Fruit fly (Drosophila melanogaster): ENCODE data around the gene inaF-D.

Gene inaF-D

DNA sequence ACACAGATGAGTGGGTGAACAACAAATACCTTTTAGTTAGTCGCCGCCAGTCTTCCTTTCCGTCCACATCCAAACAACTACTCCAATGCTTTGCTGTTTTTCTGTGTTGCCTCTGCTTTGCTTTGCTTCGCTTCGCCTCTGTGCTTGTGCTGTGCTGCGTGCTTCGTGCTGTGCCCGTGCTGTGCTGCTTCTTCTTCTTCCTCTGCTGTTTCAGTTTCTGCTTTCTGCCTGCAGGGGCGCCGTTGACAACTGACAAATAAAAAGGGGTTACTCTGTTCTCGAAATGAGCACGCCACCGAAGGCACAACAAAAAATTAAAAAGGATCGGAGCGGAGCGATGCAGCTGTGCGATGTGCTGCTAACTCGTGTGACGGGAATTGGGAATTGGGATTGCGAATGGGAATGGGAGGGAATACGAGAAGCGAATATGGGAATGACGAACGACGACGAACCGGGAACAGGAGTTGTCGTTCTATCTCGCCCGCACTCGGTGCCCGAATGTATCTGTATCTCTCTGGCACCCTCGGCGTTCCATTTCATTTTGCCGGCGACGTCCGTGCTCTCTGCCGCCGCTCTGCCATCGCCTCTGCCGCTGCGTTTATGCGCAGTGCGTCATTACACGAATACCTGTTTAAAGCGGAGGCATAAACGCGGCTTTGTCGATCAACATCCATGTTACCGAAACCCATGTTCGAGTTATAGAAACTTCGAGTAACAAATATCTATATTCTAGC, 14.2 kb downstream of the inaF-D start (continued):
- TF ChIP-seq Gug (GFP tag; IDR thresholded peaks at IDR 0.05) (peak; percentile 51), fd59A (GFP tag; optimal IDR thresholded peaks at IDR 0.05) (no peak), Eip75B (GFP tag; optimal IDR thresholded peaks at IDR 0.05) (no peak), Smox (GFP tag; optimal IDR thresholded peaks at IDR 0.05) (no peak), CG3032 (tag; optimal IDR thresholded peaks at IDR 0.05) (peak; percentile 12), CG8119 (GFP tag; IDR thresholded peaks at IDR 0.05) (peak; percentile 40; the same call in 1 of the 3 replicates), ss (GFP tag; optimal IDR thresholded peaks at IDR 0.05) (peak in 1 of 2 experiments; percentile 42), lz (GFP tag; optimal IDR thresholded peaks at IDR 0.05) (peak; percentile 58), CG15336 (GFP tag; IDR thresholded peaks at IDR 0.05) (peak; percentile 67), Sox14 (GFP tag; optimal IDR thresholded peaks at IDR 0.05) (peak; percentile 43), CG3919 (GFP tag; optimal IDR thresholded peaks at IDR 0.05) (no peak), vri (GFP tag; optimal IDR thresholded peaks at IDR 0.05) (no peak), CG31627 (GFP tag; optimal IDR thresholded peaks at IDR 0.05) (peak; percentile 9), dsx (GFP tag; optimal IDR thresholded peaks at IDR 0.05; ENCODE audit: poor library complexity, severe bottlenecking) (no peak)

DNA sequence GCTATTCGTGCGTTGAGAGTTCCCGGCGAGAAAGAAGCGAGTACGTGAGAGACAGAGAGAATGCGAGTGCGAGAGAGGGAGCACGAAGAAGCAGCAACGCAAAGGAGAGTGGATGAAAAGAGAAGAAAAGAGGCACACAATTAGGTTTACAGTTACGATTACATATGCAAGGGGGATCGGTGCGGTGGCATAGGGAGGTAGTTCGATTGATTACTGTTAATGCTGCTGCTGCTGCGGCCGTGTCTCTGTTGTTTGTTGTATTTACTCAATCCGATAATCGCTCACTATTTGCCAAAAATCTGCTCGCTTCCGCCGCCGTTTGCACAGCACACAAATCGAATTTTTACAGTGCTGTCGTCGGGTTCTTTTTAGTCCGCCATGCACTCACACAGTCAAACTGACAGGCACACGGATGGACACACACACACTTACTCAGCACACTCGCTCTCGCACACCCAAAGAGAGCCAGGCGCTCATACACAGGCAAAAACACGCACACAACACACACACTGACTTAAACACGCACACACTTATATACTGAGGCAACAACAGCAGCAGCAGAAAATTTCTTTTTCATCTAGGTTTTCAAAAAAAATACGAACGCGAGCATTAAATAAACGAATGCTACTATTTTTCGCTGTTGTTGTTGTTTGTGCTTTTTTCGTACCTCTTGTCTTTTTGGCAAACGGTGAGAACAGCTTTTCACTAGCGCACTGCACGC, 14.9 kb downstream of the inaF-D start:
- TF ChIP-seq CG3032 (tag; optimal IDR thresholded peaks at IDR 0.05) = no peak
- no peak for TF ChIP-seq topi (GFP tag; optimal IDR thresholded peaks at IDR 0.05)
- peak; percentile 40 for TF ChIP-seq achi (GFP tag; optimal IDR thresholded peaks at IDR 0.05)
- no peak for TF ChIP-seq svp (GFP tag)
- peak; percentile 60 for TF ChIP-seq CG15336 (GFP tag; IDR thresholded peaks at IDR 0.05)
- peak; percentile 41 for TF ChIP-seq CG8632 (GFP tag; optimal IDR thresholded peaks at IDR 0.05)
- peak; percentile 70 for TF ChIP-seq Eip78C (GFP tag)
- peak; percentile 22 for TF ChIP-seq Eip75B (GFP tag; optimal IDR thresholded peaks at IDR 0.05)
- no peak for TF ChIP-seq CG4318 (GFP tag; optimal IDR thresholded peaks at IDR 0.05)
- peak; percentile 65 for TF ChIP-seq CG6808 (GFP tag; optimal IDR thresholded peaks at IDR 0.05)
- no peak for TF ChIP-seq Ets21C (GFP tag; optimal IDR thresholded peaks at IDR 0.05)
- peak; percentile 53 for TF ChIP-seq CG6854 (GFP tag; optimal IDR thresholded peaks at IDR 0.05)
- TF ChIP-seq eg (GFP tag; IDR thresholded peaks at IDR 0.05) = 0 out of 3 replicates have a peak, but pooled peaks have one; percentile 43
- TF ChIP-seq Met (GFP tag; optimal IDR thresholded peaks at IDR 0.05) = peak; percentile 5
- peak; percentile 32 for TF ChIP-seq Smox (GFP tag; optimal IDR thresholded peaks at IDR 0.05)
- TF ChIP-seq Lpt (GFP tag; optimal IDR thresholded peaks at IDR 0.05) = peak; percentile 59
- peak; percentile 51 for TF ChIP-seq dsx (GFP tag; optimal IDR thresholded peaks at IDR 0.05; ENCODE audit: poor library complexity, severe bottlenecking)
- peak; percentile 36 for TF ChIP-seq Sox14 (GFP tag; optimal IDR thresholded peaks at IDR 0.05)
- TF ChIP-seq CG11294 (GFP tag; IDR thresholded peaks at IDR 0.05) = no peak
- TF ChIP-seq fkh (GFP tag; optimal IDR thresholded peaks at IDR 0.05) = peak; percentile 70
- peak; percentile 57; the same call in 2 of the 3 replicates for TF ChIP-seq CG8119 (GFP tag; IDR thresholded peaks at IDR 0.05)
- peak; percentile 57 for TF ChIP-seq CG6276 (GFP tag; optimal IDR thresholded peaks at IDR 0.05)
- TF ChIP-seq CG16779 (tag; optimal IDR thresholded peaks at IDR 0.05) = peak; percentile 33
- peak; percentile 6 for TF ChIP-seq CG1621 (tag; optimal IDR thresholded peaks at IDR 0.05)
- peak; percentile 5 for TF ChIP-seq fd85E (GFP tag; optimal IDR thresholded peaks at IDR 0.05)
- no peak for TF ChIP-seq Hr38 (GFP tag; optimal IDR thresholded peaks at IDR 0.05)
- TF ChIP-seq CG11762 (GFP tag; optimal IDR thresholded peaks at IDR 0.05; ENCODE audit: insufficient read depth) = no peak
- TF ChIP-seq CG10631 (GFP tag; optimal IDR thresholded peaks at IDR 0.05) = no peak
- TF ChIP-seq CG10669 (GFP tag; optimal IDR thresholded peaks at IDR 0.05) = peak; percentile 23
- peak; percentile 24 for TF ChIP-seq fd59A (GFP tag; optimal IDR thresholded peaks at IDR 0.05)
- TF ChIP-seq spab (GFP tag; optimal IDR thresholded peaks at IDR 0.05) = peak; percentile 27
- TF ChIP-seq Eip93F (GFP tag; optimal IDR thresholded peaks at IDR 0.05) = no peak
- TF ChIP-seq ss (GFP tag; optimal IDR thresholded peaks at IDR 0.05) = peak; percentile 66 to 87
- TF ChIP-seq vri (GFP tag; optimal IDR thresholded peaks at IDR 0.05) = peak; percentile 68
- no peak for TF ChIP-seq dac (GFP tag; optimal IDR thresholded peaks at IDR 0.05)
- TF ChIP-seq CG32006 (GFP tag; optimal IDR thresholded peaks at IDR 0.05) = peak; percentile 39
- TF ChIP-seq Blimp-1 (GFP tag; optimal IDR thresholded peaks at IDR 0.05) = no peak
- TF ChIP-seq Ets96B (tag; optimal IDR thresholded peaks at IDR 0.05) = peak; percentile 6
- TF ChIP-seq CG9139 (GFP tag; optimal IDR thresholded peaks at IDR 0.05) = peak; percentile 45
- peak; percentile 21 for TF ChIP-seq CG3919 (GFP tag; optimal IDR thresholded peaks at IDR 0.05)
- TF ChIP-seq CG6792 (GFP tag; optimal IDR thresholded peaks at IDR 0.05) = peak; percentile 9
